In genomic region chr3L:12495312-12495725, dm6 we compare ENCODE assay signal across 1 fruit fly cellular context.
A peak's percentile ranks its signal among the peaks of the same experiment; 100 is the strongest.
TF ChIP-seq lines count a peak whose summit lies in the region.

No protein-coding gene starts in this region.

TF ChIP-seq in whole organism, embryonic, 481 proteins besides CTCF, POLR2A, EP300 and RAD21 (continued from another document and continues in another):
- TF ChIP-seq CG3163 (GFP tag; optimal IDR thresholded peaks at IDR 0.05; lab: Kevin White, UChicago) (no peak), pan (optimal IDR thresholded peaks at IDR 0.05; lab: Kevin White, UChicago) (no peak), pan (GFP tag; optimal IDR thresholded peaks at IDR 0.05 in 1 of 2, IDR thresholded peaks at IDR 0.05 in 1 of 2) (peak in 1 of 2 experiments; percentile 22), odd (GFP tag; optimal IDR thresholded peaks at IDR 0.05; lab: Kevin White, UChicago) (peak; percentile 34), CG18011 (GFP tag; optimal IDR thresholded peaks at IDR 0.05; lab: Kevin White, UChicago) (no peak), ase (GFP tag; IDR thresholded peaks at IDR 0.05; lab: Robert Waterston, UW) (no peak), Sox100B (GFP tag; optimal IDR thresholded peaks at IDR 0.05; lab: Kevin White, UChicago) (peak; percentile 51), Vsx1 (GFP tag; optimal IDR thresholded peaks at IDR 0.05; lab: Kevin White, UChicago) (peak; percentile 8), Hey (tag; optimal IDR thresholded peaks at IDR 0.05; lab: Kevin White, UChicago) (no peak), CG10565 (GFP tag; optimal IDR thresholded peaks at IDR 0.05; lab: Kevin White, UChicago) (no peak), Ptx1 (GFP tag; IDR thresholded peaks at IDR 0.05; lab: Robert Waterston, UW) (0 out of 2 replicates have a peak, but pooled peaks have one; percentile 27), Taf1 (GFP tag; IDR thresholded peaks at IDR 0.05; lab: Robert Waterston, UW) (no peak), wor (GFP tag; IDR thresholded peaks at IDR 0.05; lab: Robert Waterston, UW) (no peak), Hr3 (GFP tag; optimal IDR thresholded peaks at IDR 0.05; lab: Kevin White, UChicago) (no peak), eyg (GFP tag; optimal IDR thresholded peaks at IDR 0.05; lab: Kevin White, UChicago) (no peak), CG17829 (tag; optimal IDR thresholded peaks at IDR 0.05; lab: Kevin White, UChicago) (peak; percentile 46), CG12659 (GFP tag; optimal IDR thresholded peaks at IDR 0.05; lab: Kevin White, UChicago) (peak; percentile 39), Rfx (GFP tag; IDR thresholded peaks at IDR 0.05; lab: Robert Waterston, UW) (0 out of 2 replicates have a peak, but pooled peaks have one; percentile 19), D (optimal IDR thresholded peaks at IDR 0.05; lab: Kevin White, UChicago) (no peak), D (GFP tag; optimal IDR thresholded peaks at IDR 0.05; lab: Kevin White, UChicago) (peak; percentile 40), sens (GFP tag; lab: Kevin White, UChicago) (peak; percentile 65), kah (GFP tag; optimal IDR thresholded peaks at IDR 0.05; lab: Kevin White, UChicago) (no peak), hth (optimal IDR thresholded peaks at IDR 0.05; lab: Kevin White, UChicago) (no peak), Eip74EF (GFP tag; optimal IDR thresholded peaks at IDR 0.05; lab: Kevin White, UChicago) (peak in 1 of 2 experiments; percentile 5), insv (GFP tag; optimal IDR thresholded peaks at IDR 0.05; lab: Kevin White, UChicago) (no peak), HmgZ (tag; optimal IDR thresholded peaks at IDR 0.05; lab: Kevin White, UChicago) (peak; percentile 29), Blimp-1 (GFP tag; optimal IDR thresholded peaks at IDR 0.05; lab: Kevin White, UChicago) (peak; percentile 44), CG18262 (tag; optimal IDR thresholded peaks at IDR 0.05; lab: Kevin White, UChicago) (peak; percentile 68), bsh (GFP tag; optimal IDR thresholded peaks at IDR 0.05; lab: Kevin White, UChicago) (peak; percentile 27 to 83), vvl (GFP tag; IDR thresholded peaks at IDR 0.05; lab: Robert Waterston, UW) (0 out of 2 replicates have a peak, but pooled peaks have one; percentile 19), dysf (GFP tag; IDR thresholded peaks at IDR 0.05; lab: Robert Waterston, UW) (peak; percentile 49; the same call in 1 of the 3 replicates), CrebB (tag; optimal IDR thresholded peaks at IDR 0.05; lab: Kevin White, UChicago) (no peak), aop (GFP tag; IDR thresholded peaks at IDR 0.05; lab: Robert Waterston, UW) (no peak), Abd-B (GFP tag; optimal IDR thresholded peaks at IDR 0.05; lab: Kevin White, UChicago) (no peak), Hsf (GFP tag; optimal IDR thresholded peaks at IDR 0.05; lab: Kevin White, UChicago) (peak; percentile 33), pho (GFP tag; optimal IDR thresholded peaks at IDR 0.05; lab: Kevin White, UChicago) (no peak), Fer1 (GFP tag; optimal IDR thresholded peaks at IDR 0.05; lab: Kevin White, UChicago) (peak; percentile 35), CG11247 (GFP tag; IDR thresholded peaks at IDR 0.05; lab: Robert Waterston, UW) (no peak), sna (GFP tag; IDR thresholded peaks at IDR 0.05; lab: Robert Waterston, UW; ENCODE audit: partially characterized antibody) (no peak), Meics (GFP tag; optimal IDR thresholded peaks at IDR 0.05; lab: Kevin White, UChicago) (peak; percentile 53), CG14710 (tag; optimal IDR thresholded peaks at IDR 0.05; lab: Kevin White, UChicago) (peak; percentile 24), sc (optimal IDR thresholded peaks at IDR 0.05; lab: Kevin White, UChicago) (no peak), sc (GFP tag; optimal IDR thresholded peaks at IDR 0.05; lab: Kevin White, UChicago) (no peak), CG30403 (GFP tag; optimal IDR thresholded peaks at IDR 0.05; lab: Kevin White, UChicago) (peak; percentile 63), row (GFP tag; IDR thresholded peaks at IDR 0.05; lab: Robert Waterston, UW) (peak; percentile 42; the same call in 2 of the 3 replicates), zf30C (GFP tag; optimal IDR thresholded peaks at IDR 0.05; lab: Kevin White, UChicago) (peak; percentile 47), Oli (tag; optimal IDR thresholded peaks at IDR 0.05; lab: Kevin White, UChicago) (peak; percentile 43), CG12219 (GFP tag; optimal IDR thresholded peaks at IDR 0.05; lab: Kevin White, UChicago) (peak; percentile 47), CG8388 (GFP tag; optimal IDR thresholded peaks at IDR 0.05; lab: Kevin White, UChicago) (peak; percentile 48), HHEX (GFP tag; optimal IDR thresholded peaks at IDR 0.05; lab: Kevin White, UChicago) (peak; percentile 8), CG17359 (tag; optimal IDR thresholded peaks at IDR 0.05; lab: Kevin White, UChicago) (peak; percentile 42), CG1529 (GFP tag; optimal IDR thresholded peaks at IDR 0.05; lab: Kevin White, UChicago) (peak; percentile 24), CG4328 (GFP tag; optimal IDR thresholded peaks at IDR 0.05; lab: Kevin White, UChicago) (no peak), Atf-2 (GFP tag; optimal IDR thresholded peaks at IDR 0.05; lab: Kevin White, UChicago) (peak; percentile 1), Xrp1 (GFP tag; IDR thresholded peaks at IDR 0.05; lab: Robert Waterston, UW) (0 out of 2 replicates have a peak, but pooled peaks have one; percentile 26), CG10321 (GFP tag; IDR thresholded peaks at IDR 0.05; lab: Robert Waterston, UW) (no peak), CG34224 (GFP tag; IDR thresholded peaks at IDR 0.05; lab: Robert Waterston, UW; ENCODE audit: partially characterized antibody) (no peak), Gsc (GFP tag; IDR thresholded peaks at IDR 0.05; lab: Robert Waterston, UW) (no peak), CG18476 (GFP tag; optimal IDR thresholded peaks at IDR 0.05; lab: Kevin White, UChicago) (peak; percentile 20), CG11695 (GFP tag; IDR thresholded peaks at IDR 0.05; lab: Robert Waterston, UW) (0 out of 3 replicates have a peak, but pooled peaks have one; percentile 27), Kr (GFP tag; optimal IDR thresholded peaks at IDR 0.05; lab: Kevin White, UChicago) (no peak), CG12104 (GFP tag; optimal IDR thresholded peaks at IDR 0.05; lab: Kevin White, UChicago) (peak; percentile 7), Dip2 (GFP tag; IDR thresholded peaks at IDR 0.05; lab: Robert Waterston, UW) (no peak), CG13424 (tag; optimal IDR thresholded peaks at IDR 0.05; lab: Kevin White, UChicago) (peak; percentile 62), knrl (GFP tag; IDR thresholded peaks at IDR 0.05; lab: Robert Waterston, UW; ENCODE audit: partially characterized antibody) (no peak), tio (GFP tag; optimal IDR thresholded peaks at IDR 0.05; lab: Kevin White, UChicago) (peak; percentile 26), dpn (GFP tag; optimal IDR thresholded peaks at IDR 0.05; lab: Kevin White, UChicago) (peak in 1 of 2 experiments; percentile 3), unpg (GFP tag; optimal IDR thresholded peaks at IDR 0.05; lab: Kevin White, UChicago) (peak; percentile 32), dmrt11E (tag; optimal IDR thresholded peaks at IDR 0.05; lab: Kevin White, UChicago) (peak; percentile 16), tgo (GFP tag; IDR thresholded peaks at IDR 0.05; lab: Robert Waterston, UW) (peak; percentile 21; the same call in 1 of the 3 replicates), CG4820 (GFP tag; optimal IDR thresholded peaks at IDR 0.05; lab: Kevin White, UChicago) (peak; percentile 30), CG2678 (tag; optimal IDR thresholded peaks at IDR 0.05; lab: Kevin White, UChicago) (peak; percentile 72), CG11504 (tag; optimal IDR thresholded peaks at IDR 0.05; lab: Kevin White, UChicago) (peak; percentile 68), fd96Cb (tag; optimal IDR thresholded peaks at IDR 0.05; lab: Kevin White, UChicago) (peak; percentile 36), CG1603 (tag; optimal IDR thresholded peaks at IDR 0.05; lab: Kevin White, UChicago) (peak; percentile 18), CG12155 (GFP tag; optimal IDR thresholded peaks at IDR 0.05; lab: Kevin White, UChicago) (no peak), pfk (GFP tag; optimal IDR thresholded peaks at IDR 0.05; lab: Kevin White, UChicago) (no peak), cwo (GFP tag; optimal IDR thresholded peaks at IDR 0.05; lab: Kevin White, UChicago) (peak; percentile 12), tup (GFP tag; optimal IDR thresholded peaks at IDR 0.05; lab: Kevin White, UChicago) (no peak), CG15011 (GFP tag; optimal IDR thresholded peaks at IDR 0.05; lab: Kevin White, UChicago) (peak; percentile 4), Ets97D (GFP tag; optimal IDR thresholded peaks at IDR 0.05; lab: Kevin White, UChicago) (no peak), CG2875 (GFP tag; optimal IDR thresholded peaks at IDR 0.05; lab: Kevin White, UChicago) (peak; percentile 39), usp (GFP tag; optimal IDR thresholded peaks at IDR 0.05; lab: Kevin White, UChicago) (no peak), CG16815 (GFP tag; optimal IDR thresholded peaks at IDR 0.05; lab: Kevin White, UChicago) (peak; percentile 11), CG8478 (optimal IDR thresholded peaks at IDR 0.05; lab: Kevin White, UChicago) (no peak), Xbp1 (GFP tag; optimal IDR thresholded peaks at IDR 0.05; lab: Kevin White, UChicago) (peak; percentile 36), dmrt99B (tag; optimal IDR thresholded peaks at IDR 0.05; lab: Kevin White, UChicago) (peak; percentile 55), CG13123 (GFP tag; optimal IDR thresholded peaks at IDR 0.05; lab: Kevin White, UChicago) (no peak), CG13296 (GFP tag; optimal IDR thresholded peaks at IDR 0.05; lab: Kevin White, UChicago) (peak; percentile 51), CG30431 (GFP tag; optimal IDR thresholded peaks at IDR 0.05; lab: Kevin White, UChicago) (peak; percentile 25), CG4854 (GFP tag; optimal IDR thresholded peaks at IDR 0.05; lab: Kevin White, UChicago) (no peak), toy (GFP tag; IDR thresholded peaks at IDR 0.05; lab: Robert Waterston, UW) (no peak), CG7963 (GFP tag; IDR thresholded peaks at IDR 0.05; lab: Robert Waterston, UW; ENCODE audit: partially characterized antibody) (no peak), CG4707 (GFP tag; optimal IDR thresholded peaks at IDR 0.05; lab: Kevin White, UChicago) (no peak), Antp (GFP tag; optimal IDR thresholded peaks at IDR 0.05; lab: Kevin White, UChicago) (no peak), CG9609 (GFP tag; optimal IDR thresholded peaks at IDR 0.05; lab: Kevin White, UChicago) (no peak), nerfin-1 (tag; optimal IDR thresholded peaks at IDR 0.05; lab: Kevin White, UChicago) (peak; percentile 35), CG7556 (GFP tag; optimal IDR thresholded peaks at IDR 0.05; lab: Kevin White, UChicago) (peak; percentile 56), CG2712 (tag; optimal IDR thresholded peaks at IDR 0.05; lab: Kevin White, UChicago) (peak; percentile 59), Nf-YB (GFP tag; optimal IDR thresholded peaks at IDR 0.05; lab: Kevin White, UChicago) (peak; percentile 4), NC2α (GFP tag; optimal IDR thresholded peaks at IDR 0.05; lab: Kevin White, UChicago) (no peak), bcd (GFP tag; optimal IDR thresholded peaks at IDR 0.05; lab: Kevin White, UChicago) (peak; percentile 15), caup (GFP tag; optimal IDR thresholded peaks at IDR 0.05; lab: Kevin White, UChicago; ENCODE audit: severe bottlenecking) (peak; percentile 11), D19A (tag; optimal IDR thresholded peaks at IDR 0.05; lab: Kevin White, UChicago) (peak; percentile 43), CG3407 (GFP tag; optimal IDR thresholded peaks at IDR 0.05; lab: Kevin White, UChicago) (no peak), dimm (GFP tag; IDR thresholded peaks at IDR 0.05; lab: Robert Waterston, UW) (no peak), bab2 (GFP tag; optimal IDR thresholded peaks at IDR 0.05; lab: Kevin White, UChicago) (peak; percentile 11), CG9215 (GFP tag; IDR thresholded peaks at IDR 0.05; lab: Robert Waterston, UW) (0 out of 2 replicates have a peak, but pooled peaks have one; percentile 15), al (GFP tag; IDR thresholded peaks at IDR 0.05; lab: Robert Waterston, UW) (no peak), z (GFP tag; IDR thresholded peaks at IDR 0.05; lab: Robert Waterston, UW) (peak; percentile 90), CG15601 (tag; optimal IDR thresholded peaks at IDR 0.05; lab: Kevin White, UChicago) (no peak), dan (GFP tag; IDR thresholded peaks at IDR 0.05; lab: Robert Waterston, UW) (no peak), eve (GFP tag; optimal IDR thresholded peaks at IDR 0.05; lab: Kevin White, UChicago) (no peak), CG6689 (GFP tag; IDR thresholded peaks at IDR 0.05; lab: Robert Waterston, UW) (0 out of 2 replicates have a peak, but pooled peaks have one; percentile 19), CG4730 (GFP tag; IDR thresholded peaks at IDR 0.05; lab: Robert Waterston, UW) (no peak), chinmo (GFP tag; IDR thresholded peaks at IDR 0.05; lab: Robert Waterston, UW; ENCODE audit: partially characterized antibody) (no peak), jing (GFP tag; optimal IDR thresholded peaks at IDR 0.05; lab: Kevin White, UChicago) (no peak), Doc3 (GFP tag; IDR thresholded peaks at IDR 0.05; lab: Robert Waterston, UW; ENCODE audit: partially characterized antibody) (no peak), CG17361 (GFP tag; IDR thresholded peaks at IDR 0.05; lab: Robert Waterston, UW) (peak; percentile 71), Pdp1 (GFP tag; optimal IDR thresholded peaks at IDR 0.05; lab: Kevin White, UChicago) (peak in 1 of 2 experiments; percentile 9), Ets65A (GFP tag; lab: Kevin White, UChicago) (peak; percentile 11), CG12299 (tag; optimal IDR thresholded peaks at IDR 0.05; lab: Kevin White, UChicago) (no peak), CG8281 (tag; optimal IDR thresholded peaks at IDR 0.05; lab: Kevin White, UChicago) (no peak), CG33557 (GFP tag; optimal IDR thresholded peaks at IDR 0.05; lab: Kevin White, UChicago) (no peak), Elba2 (GFP tag; optimal IDR thresholded peaks at IDR 0.05; lab: Kevin White, UChicago) (no peak), tap (tag; optimal IDR thresholded peaks at IDR 0.05; lab: Kevin White, UChicago) (peak; percentile 46), Ssrp (tag; optimal IDR thresholded peaks at IDR 0.05; lab: Kevin White, UChicago) (peak; percentile 35), run (tag; optimal IDR thresholded peaks at IDR 0.05; lab: Kevin White, UChicago) (no peak), CG9817 (tag; optimal IDR thresholded peaks at IDR 0.05; lab: Kevin White, UChicago) (no peak), CG3847 (GFP tag; IDR thresholded peaks at IDR 0.05; lab: Robert Waterston, UW) (no peak), CG14014 (GFP tag; IDR thresholded peaks at IDR 0.05; lab: Robert Waterston, UW) (no peak), CG11456 (GFP tag; IDR thresholded peaks at IDR 0.05; lab: Robert Waterston, UW) (no peak), Max (GFP tag; optimal IDR thresholded peaks at IDR 0.05; lab: Kevin White, UChicago) (no peak)
